Fruit fly (Drosophila melanogaster) whole organism, embryonic: ENCODE results near the gene CG11771.

ENCODE experiments used
- CG14710 ChIP-seq: fragments of 200-800 bp; sonication (Bioruptor generic); optimal IDR thresholded peaks from 3 replicates; lab custom pipeline; 2019; ENCODE audit warnings: missing biosample characterization, mild to moderate bottlenecking, missing genetic modification characterization, moderate library complexity
- CG31388 ChIP-seq: fragments of 200-800 bp; sonication (Bioruptor generic); optimal IDR thresholded peaks from 2 replicates; lab custom pipeline; 2016; ENCODE audit warnings: missing biosample characterization, missing genetic modification characterization
- Hr3 ChIP-seq: fragments of 200-800 bp; sonication (Bioruptor generic); optimal IDR thresholded peaks from 3 replicates; lab custom pipeline; 2016; ENCODE audit warnings: missing biosample characterization, missing genetic modification characterization
- lola ChIP-seq, 3 experiments: fragments of >200 bp in 2 of 3; fragments of 200-800 bp in 1 of 3; sonication (Bioruptor generic) in 1 of 3; optimal IDR thresholded peaks; 2 replicates each; lab custom pipeline; 2017 to 2019; ENCODE audit warnings: missing biosample characterization in 3 of 3, missing genetic modification characterization in 3 of 3, mild to moderate bottlenecking in 1 of 3, moderate library complexity in 1 of 3

- peak; percentile 84 for TF ChIP-seq Hr3 (GFP tag; lab: Kevin White, UChicago)
- TF ChIP-seq CG14710 (tag; lab: Kevin White, UChicago): peak; percentile 81
- TF ChIP-seq CG31388 (GFP tag; lab: Kevin White, UChicago): no peak
- peak in 1 of 3 experiments; percentile 67 for TF ChIP-seq lola (GFP tag; optimal IDR thresholded peaks at IDR 0.05; lab: Kevin White, UChicago)
These were observed 13.8 kb upstream of the CG11771 start, which contains the start of the genes PIG-S, sud1 and CG11168 for dm6 chr3R:24917814-24918636.
